Worm (Caenorhabditis elegans): ENCODE measurements around the gene C16E9.1.

Gene C16E9.1

DNA sequence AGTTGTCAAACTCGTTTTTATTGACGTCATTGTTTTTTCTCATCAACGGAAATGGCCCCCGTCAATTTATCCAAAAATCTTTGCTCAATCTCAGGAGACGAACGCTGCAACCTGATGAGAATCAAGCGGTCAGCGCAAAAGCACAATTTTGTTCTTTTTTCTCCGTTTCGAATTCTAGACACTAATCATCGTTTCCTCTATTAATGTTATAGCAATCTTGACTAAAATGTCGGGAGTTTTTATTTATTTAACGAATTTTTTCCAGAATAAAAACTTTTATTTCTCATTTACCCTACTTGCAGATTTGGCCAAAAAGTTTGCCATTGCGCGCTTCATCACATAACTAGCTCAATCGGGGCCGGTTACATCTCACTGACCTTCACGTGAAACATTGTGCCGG, 49.3 kb downstream of the C16E9.1 start, which contains the start of gene F01E11.18:
Gene F01E11.18 (plus strand): TSS at position 301 of the 400 bp plus-strand sequence.
- TF ChIP-seq aly-2 (tag; optimal IDR thresholded peaks at IDR 0.05) (no peak), unc-39 (tag; optimal IDR thresholded peaks at IDR 0.05) (no peak), R02D3.7 (tag; optimal IDR thresholded peaks at IDR 0.05) (no peak)

DNA sequence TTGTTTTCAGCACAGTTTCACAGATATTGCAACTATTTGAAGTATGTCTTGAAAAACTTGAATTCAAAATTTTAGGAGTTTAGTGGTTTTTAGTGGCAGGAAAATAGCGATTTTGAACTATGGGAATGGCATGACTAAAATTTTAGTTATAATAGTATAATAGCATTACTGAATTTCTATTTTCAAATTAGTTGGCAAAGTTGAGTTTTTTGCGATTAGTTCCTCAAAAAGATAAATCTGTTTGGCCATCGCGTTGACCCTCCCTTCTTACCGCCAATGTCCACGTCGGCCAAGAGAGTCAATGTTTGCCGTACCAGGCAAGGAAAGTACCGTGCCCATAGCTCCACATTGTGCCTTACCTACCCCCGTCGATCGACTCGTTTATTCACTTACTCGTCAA, 51.4 kb downstream of the C16E9.1 start, which contains the start of gene ugt-57:
Gene ugt-57 (plus strand): TSS at position 301 of the 400 bp plus-strand sequence.
- TF ChIP-seq ces-1 (GFP tag; optimal IDR thresholded peaks at IDR 0.05) (no peak), lin-29 (GFP tag; IDR thresholded peaks at IDR 0.05) (no peak), cey-2 (tag; optimal IDR thresholded peaks at IDR 0.05; ENCODE audit: borderline replicate concordance, insufficient read depth) (no peak), spr-1 (tag; optimal IDR thresholded peaks at IDR 0.05) (no peak), saeg-2 (GFP tag; IDR thresholded peaks at IDR 0.05) (no peak), Y75B8A.6 (GFP tag; IDR thresholded peaks at IDR 0.05) (no peak), nhr-6 (tag; optimal IDR thresholded peaks at IDR 0.05) (no peak), F26F4.8 (GFP tag; conservative IDR thresholded peaks at IDR 0.05) (no peak)
